Fruit fly (Drosophila melanogaster): ENCODE data around the gene CG3119.
A peak's percentile ranks its signal among the peaks of the same experiment; 100 is the strongest.

Gene CG3119

dm6 chr2L:2802527-2802926 is 35.1 kb downstream of the CG3119 start (continued):
- no peak for TF ChIP-seq CG11762 (GFP tag; optimal IDR thresholded peaks at IDR 0.05; ENCODE audit: insufficient read depth)
- TF ChIP-seq CG6276 (GFP tag; optimal IDR thresholded peaks at IDR 0.05): peak; percentile 88
- peak; percentile 84 for TF ChIP-seq CG6808 (GFP tag; optimal IDR thresholded peaks at IDR 0.05)
- TF ChIP-seq CG3032 (tag; optimal IDR thresholded peaks at IDR 0.05): peak; percentile 16
- no peak for TF ChIP-seq CG6792 (GFP tag; optimal IDR thresholded peaks at IDR 0.05)
- TF ChIP-seq acj6 (GFP tag; optimal IDR thresholded peaks at IDR 0.05): no peak
- no peak for TF ChIP-seq Met (GFP tag; optimal IDR thresholded peaks at IDR 0.05)
- TF ChIP-seq CG8319 (GFP tag; optimal IDR thresholded peaks at IDR 0.05): no peak
- no peak for TF ChIP-seq fkh (GFP tag; optimal IDR thresholded peaks at IDR 0.05)
- TF ChIP-seq achi (GFP tag; optimal IDR thresholded peaks at IDR 0.05): no peak
- no peak for TF ChIP-seq CG4318 (GFP tag; optimal IDR thresholded peaks at IDR 0.05)
- TF ChIP-seq CG6163 (GFP tag; IDR thresholded peaks at IDR 0.05): no peak; the same call in 2 of the 3 replicates
- TF ChIP-seq Eip93F (GFP tag; optimal IDR thresholded peaks at IDR 0.05): no peak
- no peak for TF ChIP-seq Sox102F (GFP tag; optimal IDR thresholded peaks at IDR 0.05)
- TF ChIP-seq cyc (GFP tag; optimal IDR thresholded peaks at IDR 0.05): no peak
- TF ChIP-seq CG10669 (GFP tag; optimal IDR thresholded peaks at IDR 0.05): peak; percentile 57

dm6 chr2L:2800956-2801776 is 36.5 kb downstream of the CG3119 start:
- TF ChIP-seq lz (GFP tag; optimal IDR thresholded peaks at IDR 0.05): no peak
- TF ChIP-seq svp (GFP tag): peak; percentile 91

- TF ChIP-seq Lpt (GFP tag; optimal IDR thresholded peaks at IDR 0.05) (no peak), CG16779 (tag; optimal IDR thresholded peaks at IDR 0.05) (no peak), fkh (GFP tag; optimal IDR thresholded peaks at IDR 0.05) (no peak), CG8119 (GFP tag; IDR thresholded peaks at IDR 0.05) (no peak), CG10669 (GFP tag; optimal IDR thresholded peaks at IDR 0.05) (no peak), Sox15 (GFP tag; optimal IDR thresholded peaks at IDR 0.05) (no peak), svp (GFP tag) (peak; percentile 28), dsx (GFP tag; optimal IDR thresholded peaks at IDR 0.05; ENCODE audit: poor library complexity, severe bottlenecking) (peak; percentile 28), CG6808 (GFP tag; optimal IDR thresholded peaks at IDR 0.05) (no peak), OdsH (GFP tag; optimal IDR thresholded peaks at IDR 0.05) (no peak), CG6276 (GFP tag; optimal IDR thresholded peaks at IDR 0.05) (no peak), eg (GFP tag; IDR thresholded peaks at IDR 0.05) (0 out of 3 replicates have a peak, but pooled peaks have one; percentile 13), CG15336 (GFP tag; IDR thresholded peaks at IDR 0.05) (peak; percentile 18; the same call in 1 of the 2 replicates), pdm3 (GFP tag; optimal IDR thresholded peaks at IDR 0.05) (no peak), CG34406 (GFP tag; optimal IDR thresholded peaks at IDR 0.05) (no peak), CG11294 (GFP tag; IDR thresholded peaks at IDR 0.05) (no peak), Ets96B (tag; optimal IDR thresholded peaks at IDR 0.05) (no peak), net (GFP tag; optimal IDR thresholded peaks at IDR 0.05) (no peak), Eip78C (GFP tag) (peak; percentile 66), Smox (GFP tag; optimal IDR thresholded peaks at IDR 0.05) (no peak), Hr4 (GFP tag; optimal IDR thresholded peaks at IDR 0.05) (peak; percentile 8), CG6163 (GFP tag; IDR thresholded peaks at IDR 0.05) (peak; percentile 51; the same call in 1 of the 3 replicates), Eip75B (GFP tag; optimal IDR thresholded peaks at IDR 0.05) (no peak), dac (GFP tag; optimal IDR thresholded peaks at IDR 0.05) (no peak), Blimp-1 (GFP tag; optimal IDR thresholded peaks at IDR 0.05) (no peak), CG6854 (GFP tag; optimal IDR thresholded peaks at IDR 0.05) (no peak), fd59A (GFP tag; optimal IDR thresholded peaks at IDR 0.05) (no peak), lz (GFP tag; optimal IDR thresholded peaks at IDR 0.05) (no peak), Ets21C (GFP tag; optimal IDR thresholded peaks at IDR 0.05) (no peak), Hr38 (GFP tag; optimal IDR thresholded peaks at IDR 0.05) (no peak), CG11762 (GFP tag; optimal IDR thresholded peaks at IDR 0.05; ENCODE audit: insufficient read depth) (no peak), salr (GFP tag; optimal IDR thresholded peaks at IDR 0.05) (no peak)
Measured at dm6 chr2L:2799909-2800478, 37.6 kb downstream of the CG3119 start, which contains the start of gene Syt1. Gene Syt1 (minus strand): TSS chr2L:2799979.

Data from whole organism, prepupa.